Fruit fly (Drosophila melanogaster) whole organism, pupa: ENCODE measurements around the gene CG9663.
A peak's percentile ranks its signal among the peaks of the same experiment; 100 is the strongest.

Experiments
- CG10348 ChIP-seq: fragments of 200-800 bp; sonication (Bioruptor generic); IDR thresholded peaks from 2 replicates; pipeline ENCODE4 v1.3.6; 2022; ENCODE audit warnings: missing biosample characterization, missing genetic modification characterization
- CG12605 ChIP-seq: fragments of 200-800 bp; sonication (Bioruptor generic); IDR thresholded peaks from 2 replicates; pipeline ENCODE4 v1.3.6; 2022; ENCODE audit warnings: missing biosample characterization, missing genetic modification characterization
- CG13204 ChIP-seq: fragments of 200-800 bp; sonication (Bioruptor generic); optimal IDR thresholded peaks from 2 replicates; lab custom pipeline; 2018; ENCODE audit warnings: missing biosample characterization, mild to moderate bottlenecking, missing genetic modification characterization, moderate library complexity
- CG14655 ChIP-seq: fragments of 200-800 bp; sonication (Bioruptor generic); optimal IDR thresholded peaks from 3 replicates; lab custom pipeline; 2017; ENCODE audit warnings: mild to moderate bottlenecking, missing biosample characterization, missing genetic modification reagents, missing genetic modification characterization
- CG15710 ChIP-seq: fragments of 200-800 bp; sonication (Bioruptor generic); optimal IDR thresholded peaks from 2 replicates; lab custom pipeline; 2018; ENCODE audit warnings: missing biosample characterization, mild to moderate bottlenecking, missing genetic modification characterization, moderate library complexity
- CG17806 ChIP-seq: fragments of 200-800 bp; sonication (Bioruptor generic); optimal IDR thresholded peaks from 2 replicates; lab custom pipeline; 2018; ENCODE audit warnings: missing biosample characterization, mild to moderate bottlenecking, missing genetic modification characterization, moderate library complexity
- CG32121 ChIP-seq: fragments of 200-800 bp; sonication (Bioruptor generic); IDR thresholded peaks from 2 replicates; pipeline ENCODE4 v1.3.6; 2022; ENCODE audit warnings: missing biosample characterization, missing genetic modification characterization
- CG34367 ChIP-seq: fragments of 200-800 bp; sonication (Bioruptor generic); optimal IDR thresholded peaks from 2 replicates; lab custom pipeline; 2018; ENCODE audit warnings: missing biosample characterization, mild to moderate bottlenecking, missing genetic modification characterization
- CG4496 ChIP-seq: fragments of 200-800 bp; sonication (Bioruptor generic); IDR thresholded peaks from 3 replicates; pipeline ENCODE4 v1.3.6; 2022; ENCODE audit warnings: missing biosample characterization, missing genetic modification characterization
- CG8159 ChIP-seq: fragments of 200-800 bp; sonication (Bioruptor generic); optimal IDR thresholded peaks from 3 replicates; lab custom pipeline; 2018; ENCODE audit warnings: missing biosample characterization, mild to moderate bottlenecking, missing genetic modification characterization, moderate library complexity
- CG8301 ChIP-seq: fragments of 200-800 bp; sonication (Bioruptor generic); optimal IDR thresholded peaks from 2 replicates; lab custom pipeline; 2018; ENCODE audit warnings: missing biosample characterization, mild to moderate bottlenecking, missing genetic modification characterization
- CG9948 ChIP-seq: fragments of 200-800 bp; sonication (Bioruptor generic); optimal IDR thresholded peaks from 2 replicates; lab custom pipeline; 2018; ENCODE audit warnings: missing biosample characterization, mild to moderate bottlenecking, missing genetic modification characterization, moderate library complexity
- D1 ChIP-seq: fragments of 200-800 bp; sonication (Bioruptor generic); optimal IDR thresholded peaks from 2 replicates; lab custom pipeline; 2018; ENCODE audit warnings: missing biosample characterization, mild to moderate bottlenecking, missing genetic modification characterization, moderate library complexity
- EcR ChIP-seq: fragments of 200-800 bp; sonication (Bioruptor generic); optimal IDR thresholded peaks from 3 replicates; lab custom pipeline; 2019; ENCODE audit warnings: missing biosample characterization, missing genetic modification characterization, mild to moderate bottlenecking, moderate library complexity, missing genetic modification reagents
- Ets98B ChIP-seq: fragments of 200-800 bp; sonication (Bioruptor generic); IDR thresholded peaks from 2 replicates; pipeline ENCODE4 v1.3.6; 2022; ENCODE audit warnings: missing biosample characterization, missing genetic modification characterization
- Pif1A ChIP-seq: fragments of 200-800 bp; sonication (Bioruptor generic); optimal IDR thresholded peaks from 3 replicates; lab custom pipeline; 2016; ENCODE audit warnings: missing biosample characterization, missing genetic modification characterization
- Pif1B ChIP-seq: fragments of 200-800 bp; sonication (Bioruptor generic); optimal IDR thresholded peaks from 3 replicates; lab custom pipeline; 2016; ENCODE audit warnings: missing biosample characterization, missing genetic modification characterization
- Snoo ChIP-seq: fragments of 200-800 bp; sonication (Bioruptor generic); optimal IDR thresholded peaks from 3 replicates; lab custom pipeline; 2017; ENCODE audit warnings: missing biosample characterization, mild to moderate bottlenecking, missing genetic modification characterization, inconsistent platforms
- fd96Ca ChIP-seq: fragments of 200-800 bp; sonication (Bioruptor generic); IDR thresholded peaks from 3 replicates; pipeline ENCODE4 v1.3.6; 2022; ENCODE audit warnings: missing biosample characterization, missing genetic modification characterization
- gl ChIP-seq: fragments of 200-800 bp; sonication (Bioruptor generic); optimal IDR thresholded peaks from 2 replicates; lab custom pipeline; 2018; ENCODE audit warnings: missing biosample characterization, mild to moderate bottlenecking, missing genetic modification characterization
- rn ChIP-seq: fragments of 200-800 bp; sonication (Bioruptor generic); IDR thresholded peaks from 2 replicates; pipeline ENCODE4 v1.3.6; 2022; ENCODE audit warnings: missing biosample characterization, missing genetic modification characterization

Gene CG9663

DNA sequence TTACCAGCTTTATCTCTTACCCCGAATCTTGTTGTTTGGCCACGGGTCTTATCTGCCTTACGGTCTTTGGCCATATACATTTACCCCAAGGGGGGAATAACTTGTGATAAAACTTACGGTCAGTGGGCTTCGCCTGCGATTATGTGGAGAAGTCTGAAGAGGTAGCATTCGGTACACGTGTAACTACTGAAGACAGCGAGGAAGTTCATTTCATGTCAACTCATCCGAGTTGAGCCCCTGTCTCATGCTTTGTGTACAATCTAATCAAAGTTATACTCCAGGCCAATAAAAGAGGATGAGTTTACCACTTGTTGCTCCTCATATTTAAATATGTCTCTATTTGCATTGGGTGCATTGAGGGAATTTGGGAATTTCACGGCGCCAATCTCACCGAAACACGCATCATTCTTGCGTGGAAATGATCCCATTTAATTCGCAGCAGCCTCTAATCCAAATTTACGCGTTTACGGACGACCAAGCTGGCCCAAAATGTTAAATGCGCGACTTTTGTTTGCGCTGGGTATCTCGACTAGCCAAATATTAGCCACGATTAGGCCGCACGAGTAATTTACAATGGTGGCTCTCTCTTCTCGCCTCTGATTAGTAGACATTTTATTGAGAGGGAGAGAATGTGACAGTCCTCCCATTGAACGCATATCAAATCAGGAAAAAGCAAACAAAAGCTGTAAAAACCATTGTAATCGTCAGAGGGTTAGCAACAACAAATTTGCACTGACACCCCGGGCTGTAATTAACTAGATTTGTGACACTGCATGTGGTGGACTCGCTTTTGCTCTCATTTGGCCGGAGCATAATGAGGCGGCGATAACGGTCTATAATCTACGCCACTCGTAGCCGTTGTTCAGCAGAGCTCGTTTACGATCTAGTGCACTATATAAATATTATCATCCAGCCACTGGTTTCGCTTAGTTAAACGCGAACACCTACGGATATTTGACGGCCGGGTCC is 20.7 kb upstream of the CG9663 start, which contains the start of gene CG33281:
Gene CG33281 (plus strand): TSS at position 919 of the 969 bp plus-strand sequence.
- no peak for TF ChIP-seq CG8159 (tag; lab: Kevin White, UChicago)
- TF ChIP-seq EcR, result no peak
- TF ChIP-seq CG4496 (GFP tag; lab: Robert Waterston, UW), result 0 out of 3 replicates have a peak, but pooled peaks have one; percentile 23
- no peak for TF ChIP-seq Pif1A (GFP tag; lab: Kevin White, UChicago)
- TF ChIP-seq Ets98B (GFP tag; lab: Robert Waterston, UW), result no peak

DNA sequence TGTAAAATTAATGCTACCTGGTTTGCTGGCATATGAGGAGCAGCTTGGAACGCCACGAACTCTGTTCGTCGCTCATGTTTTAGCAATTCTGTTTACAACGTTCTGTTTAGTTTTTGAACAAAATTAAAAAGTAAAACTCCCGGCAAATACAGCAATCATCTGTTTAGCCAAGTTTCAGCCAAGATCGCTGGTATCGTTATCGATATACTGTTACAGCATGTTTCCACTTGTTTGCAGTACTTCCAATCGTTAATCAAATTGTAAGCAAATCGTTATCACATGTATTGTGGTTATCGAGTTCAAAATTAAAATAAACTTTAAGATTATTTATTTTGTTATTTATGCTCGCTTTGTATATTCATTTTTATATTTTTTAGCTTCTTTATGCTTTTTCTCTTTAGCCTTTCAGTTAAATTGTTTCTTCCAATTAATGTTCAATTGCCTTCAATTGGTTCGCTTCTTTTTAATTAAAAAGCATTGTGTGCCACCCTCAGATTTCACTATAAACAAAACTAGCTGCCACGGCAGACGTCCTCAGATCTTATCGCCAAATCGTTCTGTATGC is 16.9 kb upstream of the CG9663 start, which contains the start of the genes Fign and CG8837:
Gene Fign (minus strand): TSS at position 142 of the 565 bp plus-strand sequence.
Gene CG8837 (plus strand): TSS at position 515 of the 565 bp plus-strand sequence.
- no peak for TF ChIP-seq CG14655 (GFP tag; lab: Kevin White, UChicago)
- no peak for TF ChIP-seq Ets98B (GFP tag; lab: Robert Waterston, UW)
- TF ChIP-seq EcR, result no peak
- TF ChIP-seq CG13204 (GFP tag; lab: Kevin White, UChicago), result no peak
- TF ChIP-seq CG10348 (GFP tag; lab: Robert Waterston, UW), result no peak
- no peak for TF ChIP-seq Pif1A (GFP tag; lab: Kevin White, UChicago)
- TF ChIP-seq CG32121 (GFP tag; lab: Robert Waterston, UW), result no peak
- TF ChIP-seq CG17806 (tag; lab: Kevin White, UChicago), result no peak
- no peak for TF ChIP-seq Pif1B (GFP tag; lab: Kevin White, UChicago)

DNA sequence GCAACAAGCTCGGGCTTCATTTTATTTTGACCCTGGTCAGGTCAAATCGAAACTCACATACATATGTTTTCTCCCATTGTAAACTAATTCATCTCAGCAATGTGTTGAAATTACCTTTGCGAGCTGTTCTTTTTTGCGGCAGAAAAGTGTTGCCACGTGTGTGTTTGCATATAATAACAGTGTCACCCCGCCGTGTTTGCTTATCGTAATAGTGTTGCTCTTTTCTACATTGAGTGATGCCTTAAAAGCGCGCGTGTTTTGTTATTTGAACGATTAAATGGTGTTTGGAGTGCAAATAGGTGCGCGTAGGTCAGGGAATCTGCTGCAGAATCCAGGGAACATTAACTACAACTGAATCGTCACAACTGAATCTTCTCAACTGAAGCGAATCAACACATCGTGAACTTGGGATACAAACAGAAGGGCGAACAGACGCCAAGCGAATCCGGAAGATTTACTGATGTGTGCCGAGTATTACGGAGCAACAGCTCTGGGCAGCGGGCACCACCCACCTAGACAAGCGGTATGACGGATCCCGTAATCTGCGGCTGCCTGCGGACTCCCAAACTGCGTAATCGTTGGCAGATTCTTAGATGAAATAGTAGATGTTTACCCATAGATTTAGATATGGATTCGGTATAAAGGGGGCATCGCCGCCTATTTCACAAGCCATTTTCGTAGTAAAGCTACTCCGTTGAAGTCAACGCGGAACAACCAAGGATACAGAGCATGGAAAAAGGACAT is 5.8 kb upstream of the CG9663 start, which contains the start of gene CG15406:
Gene CG15406 (plus strand): TSS at position 694 of the 744 bp plus-strand sequence.
- TF ChIP-seq CG10348 (GFP tag; lab: Robert Waterston, UW) (no peak), CG12605 (no peak), CG13204 (GFP tag; lab: Kevin White, UChicago) (no peak), CG8301 (tag; lab: Kevin White, UChicago) (no peak), D1 (tag; lab: Kevin White, UChicago) (no peak), gl (no peak), CG17806 (tag; lab: Kevin White, UChicago) (no peak), Ets98B (GFP tag; lab: Robert Waterston, UW) (no peak), CG32121 (GFP tag; lab: Robert Waterston, UW) (no peak), EcR (no peak), rn (GFP tag; lab: Robert Waterston, UW) (no peak), CG34367 (tag; lab: Kevin White, UChicago) (no peak), fd96Ca (no peak), Snoo (tag; lab: Kevin White, UChicago) (no peak), CG8159 (tag; lab: Kevin White, UChicago) (no peak), Pif1A (GFP tag; lab: Kevin White, UChicago) (no peak), CG14655 (GFP tag; lab: Kevin White, UChicago) (no peak), CG15710 (tag; lab: Kevin White, UChicago) (no peak), CG9948 (no peak)

DNA sequence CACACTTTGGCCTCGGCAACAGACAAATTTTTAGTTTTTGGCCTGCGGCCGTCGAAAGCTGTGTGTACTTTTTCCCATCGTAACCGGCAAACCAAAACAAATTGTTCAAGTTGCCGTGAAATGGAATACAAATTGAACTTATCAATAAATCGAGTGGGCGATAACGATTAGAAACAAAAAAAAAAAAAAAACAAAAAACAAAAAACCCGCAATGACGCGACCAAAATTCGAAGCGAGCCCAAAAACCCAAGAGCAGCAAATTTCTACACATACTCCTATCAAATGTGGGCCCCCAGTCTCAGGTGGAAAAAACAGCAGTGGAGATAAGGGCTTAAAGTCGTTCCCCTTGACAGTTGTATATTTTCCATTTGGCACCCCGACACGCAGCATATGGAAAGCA is 4.3 kb upstream of the CG9663 start:
- TF ChIP-seq CG8159 (tag; lab: Kevin White, UChicago), result no peak
- TF ChIP-seq CG10348 (GFP tag; lab: Robert Waterston, UW), result no peak
- no peak for TF ChIP-seq CG17806 (tag; lab: Kevin White, UChicago)
- no peak for TF ChIP-seq CG4496 (GFP tag; lab: Robert Waterston, UW)
- no peak for TF ChIP-seq EcR
- TF ChIP-seq CG12605, result no peak
- no peak for TF ChIP-seq Pif1A (GFP tag; lab: Kevin White, UChicago)
- no peak for TF ChIP-seq gl
- no peak for TF ChIP-seq CG8301 (tag; lab: Kevin White, UChicago)
- TF ChIP-seq CG34367 (tag; lab: Kevin White, UChicago), result no peak
- TF ChIP-seq Pif1B (GFP tag; lab: Kevin White, UChicago), result no peak
- TF ChIP-seq CG13204 (GFP tag; lab: Kevin White, UChicago), result no peak
- TF ChIP-seq, all 21 proteins: peak for 0
